Worm (Caenorhabditis elegans) whole organism, mixed stage, embryonic: Measurements from ENCODE around the gene ZK632.9.

Source experiments
- elt-3 ChIP-seq: fragments of 150-350 bp; optimal IDR thresholded peaks from 2 replicates; lab custom pipeline; 2014; ENCODE audit warnings: missing biosample characterization, missing genetic modification characterization
- pha-4 ChIP-seq: fragments of 150-350 bp; optimal IDR thresholded peaks from 2 replicates; lab custom pipeline; 2018; ENCODE audit warnings: missing biosample characterization, missing genetic modification reagents, missing genetic modification characterization

DNA sequence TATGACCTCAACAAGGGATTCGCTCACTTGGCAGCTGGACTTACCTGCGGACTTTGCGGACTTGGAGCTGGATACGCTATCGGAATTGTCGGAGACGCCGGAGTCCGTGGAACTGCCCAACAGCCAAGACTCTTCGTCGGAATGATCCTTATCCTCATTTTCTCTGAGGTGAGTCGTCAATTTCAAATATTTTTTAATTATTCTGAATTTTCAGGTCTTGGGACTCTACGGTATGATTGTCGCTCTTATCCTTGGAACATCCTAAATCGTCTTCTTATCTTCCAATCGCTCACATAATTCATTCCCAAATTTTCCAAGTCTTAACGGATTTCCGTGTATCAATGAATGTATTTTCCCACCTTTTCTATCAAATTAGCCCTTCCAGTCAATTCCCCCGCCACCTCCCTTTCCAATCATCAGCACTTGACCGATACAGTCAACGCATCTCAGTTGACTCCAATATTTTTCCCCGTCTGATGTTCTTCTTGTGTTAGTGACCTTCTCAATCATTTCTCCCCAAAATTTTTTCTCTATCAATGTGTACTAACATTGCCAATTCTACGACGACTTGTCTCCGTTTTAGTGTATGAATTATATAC is 42.6 kb downstream of the ZK632.9 start, which contains the start of gene R10E11.6:
- TF ChIP-seq elt-3 = no peak
- TF ChIP-seq pha-4 (tag; lab: Kevin White, UChicago) = no peak
